Worm (Caenorhabditis elegans): ENCODE results near the gene scl-18.

scl-18 gene

DNA sequence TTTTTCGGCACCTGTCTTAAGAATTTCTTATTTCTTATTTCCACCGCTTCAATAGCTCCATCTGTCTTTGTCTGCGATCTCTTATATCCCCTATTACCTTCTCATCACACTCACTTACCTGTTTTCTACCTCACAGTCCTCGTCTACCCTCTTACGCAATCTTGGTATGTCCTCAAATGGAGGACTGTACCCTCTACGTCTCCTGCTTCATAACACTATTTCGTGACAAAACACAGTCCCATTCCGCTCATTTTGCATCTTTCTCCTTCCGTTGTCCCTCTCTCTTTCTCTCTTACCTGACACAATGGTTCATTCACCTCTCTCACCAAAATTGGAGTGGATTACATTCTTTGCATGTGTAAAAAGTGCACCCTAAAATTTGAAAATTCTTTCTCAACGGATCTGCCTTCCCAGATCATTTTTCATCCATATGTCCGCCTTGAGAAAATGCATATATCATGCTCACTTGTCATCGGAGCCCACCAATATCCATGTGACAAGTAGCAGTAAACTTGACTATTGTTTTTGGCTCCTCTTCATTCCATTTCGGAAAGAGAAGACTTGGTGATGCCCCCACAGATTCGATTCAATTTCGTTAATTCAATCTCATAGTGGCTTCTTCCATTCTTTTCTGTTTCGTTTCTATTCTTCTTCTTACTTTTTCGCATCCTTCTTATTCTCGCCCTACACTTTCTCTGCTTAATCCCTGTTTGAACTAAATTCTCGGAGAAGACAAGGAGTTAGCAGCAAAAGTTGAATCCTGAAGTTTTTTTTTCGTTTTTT, 36.9 kb downstream of the scl-18 start:
- TF ChIP-seq hmg-1.2 (GFP tag; IDR thresholded peaks at IDR 0.05) (peak; percentile 22; the same call in 1 of the 2 replicates), snpc-1.3 (tag; optimal IDR thresholded peaks at IDR 0.05; ENCODE audit: insufficient read depth) (no peak)

DNA sequence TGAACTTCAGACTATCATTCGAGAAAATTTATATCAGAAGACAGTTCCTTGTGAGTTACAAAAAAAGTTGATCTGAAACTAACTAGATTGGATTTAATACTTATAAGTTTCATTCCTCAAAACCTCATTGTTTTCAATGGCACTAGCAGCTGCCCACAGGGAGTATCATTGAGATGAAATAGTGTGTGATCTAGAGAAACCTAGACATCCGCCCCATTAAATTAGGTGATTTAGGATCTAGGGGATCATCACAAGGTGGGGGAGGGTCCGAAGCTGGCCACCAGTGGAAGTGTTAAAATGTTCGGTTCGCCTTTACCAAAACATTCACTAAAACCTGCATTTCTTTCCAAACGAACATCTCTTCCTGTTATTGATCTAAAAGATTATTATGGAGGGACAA, 37.8 kb downstream of the scl-18 start:
- TF ChIP-seq hrde-1 (tag; optimal IDR thresholded peaks at IDR 0.05; ENCODE audit: borderline replicate concordance) = no peak
- TF ChIP-seq lin-40 (tag; optimal IDR thresholded peaks at IDR 0.05) = no peak
- TF ChIP-seq mel-28 (tag; optimal IDR thresholded peaks at IDR 0.05; ENCODE audit: borderline replicate concordance) = no peak
- TF ChIP-seq nfya-1 (tag; optimal IDR thresholded peaks at IDR 0.05; ENCODE audit: borderline replicate concordance, insufficient read depth) = no peak
- TF ChIP-seq ceh-79 (tag; optimal IDR thresholded peaks at IDR 0.05) = no peak
- TF ChIP-seq athp-1 (tag; optimal IDR thresholded peaks at IDR 0.05) = no peak
- no peak for TF ChIP-seq aptf-2 (GFP tag; conservative IDR thresholded peaks at IDR 0.05)
- TF ChIP-seq hmg-1.2 (GFP tag; IDR thresholded peaks at IDR 0.05) = no peak
- TF ChIP-seq cebp-1 (GFP tag; IDR thresholded peaks at IDR 0.05) = no peak
- TF ChIP-seq cebp-1 (tag; optimal IDR thresholded peaks at IDR 0.05) = no peak
- no peak for TF ChIP-seq ztf-18 (tag; optimal IDR thresholded peaks at IDR 0.05)
- no peak for TF ChIP-seq akir-1 (GFP tag; optimal IDR thresholded peaks at IDR 0.05)
- no peak for TF ChIP-seq him-1 (tag; optimal IDR thresholded peaks at IDR 0.05)
- TF ChIP-seq ztf-22 (GFP tag; optimal IDR thresholded peaks at IDR 0.05) = no peak

DNA sequence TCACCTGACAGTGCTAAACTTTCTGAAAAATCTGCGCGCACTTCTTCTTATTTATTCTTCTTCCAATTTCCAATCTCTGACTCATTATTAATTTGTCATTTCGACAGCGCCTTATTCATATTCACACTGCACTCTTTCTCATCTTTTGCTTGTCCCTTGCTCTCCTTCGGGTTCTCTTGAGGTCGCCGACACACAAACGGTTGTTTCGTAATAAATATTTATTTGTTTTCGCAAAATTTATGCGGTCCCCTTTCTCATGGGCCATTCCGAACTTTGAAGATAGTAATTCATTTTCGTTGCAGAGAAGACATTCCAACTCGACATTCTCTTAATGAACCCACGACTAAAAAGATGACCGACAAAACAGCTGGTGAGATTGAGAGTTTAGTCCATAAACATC, 39.5 kb downstream of the scl-18 start, which contains the start of gene magi-1:
Gene magi-1, plus strand, starts transcription at position 301 of the 400 bp plus-strand sequence.
- TF ChIP-seq hlh-12 (tag; optimal IDR thresholded peaks at IDR 0.05) (no peak), ztf-22 (GFP tag; optimal IDR thresholded peaks at IDR 0.05) (no peak), hmg-20 (GFP tag; IDR thresholded peaks at IDR 0.05) (no peak), sptf-2 (GFP tag; optimal IDR thresholded peaks at IDR 0.05) (no peak), sdz-38 (tag; optimal IDR thresholded peaks at IDR 0.05) (no peak), cebp-1 (GFP tag; IDR thresholded peaks at IDR 0.05) (no peak), cebp-1 (tag; optimal IDR thresholded peaks at IDR 0.05) (no peak), snpc-4 (GFP tag; optimal IDR thresholded peaks at IDR 0.05) (no peak), snpc-4 (tag; optimal IDR thresholded peaks at IDR 0.05) (no peak), snpc-1.1 (tag; optimal IDR thresholded peaks at IDR 0.05; ENCODE audit: insufficient read depth) (no peak), ztf-26 (tag; optimal IDR thresholded peaks at IDR 0.05) (no peak), mcd-1 (GFP tag; IDR thresholded peaks at IDR 0.05) (no peak), him-1 (tag; optimal IDR thresholded peaks at IDR 0.05) (no peak), Y95B8A.8 (GFP tag; IDR thresholded peaks at IDR 0.05) (no peak)

DNA sequence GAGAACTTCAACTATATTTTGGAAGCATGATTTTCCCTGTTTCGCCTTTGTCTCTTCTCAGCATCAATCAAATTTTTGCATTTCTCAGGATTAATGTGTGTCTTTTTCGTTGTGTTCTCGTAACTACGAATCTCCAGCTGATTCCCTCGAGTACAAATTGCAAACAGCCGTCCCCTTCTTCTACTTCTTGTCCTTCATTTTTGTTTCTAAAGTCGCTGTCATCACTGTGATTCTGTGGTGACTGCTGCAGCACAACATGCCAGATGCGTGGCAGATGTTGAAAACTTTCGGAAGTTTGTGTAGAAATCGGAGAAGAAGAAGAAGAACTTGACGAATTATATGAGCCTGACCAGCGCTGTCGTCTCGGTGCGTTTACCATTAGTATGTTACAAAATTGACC, 40.9 kb downstream of the scl-18 start:
- no peak for TF ChIP-seq snpc-3.4 (tag; optimal IDR thresholded peaks at IDR 0.05)
- TF ChIP-seq lsl-1 (GFP tag; optimal IDR thresholded peaks at IDR 0.05) = no peak
- no peak for TF ChIP-seq ceh-100 (GFP tag; IDR thresholded peaks at IDR 0.05)
- TF ChIP-seq lin-54 (GFP tag; optimal IDR thresholded peaks at IDR 0.05) = no peak
- TF ChIP-seq sdz-38 (tag; optimal IDR thresholded peaks at IDR 0.05) = no peak
- TF ChIP-seq nhr-80 (tag; optimal IDR thresholded peaks at IDR 0.05) = no peak
- TF ChIP-seq ztf-6 (GFP tag; IDR thresholded peaks at IDR 0.05) = no peak
- no peak for TF ChIP-seq hmg-20 (GFP tag; IDR thresholded peaks at IDR 0.05)
- no peak for TF ChIP-seq ama-1 (optimal IDR thresholded peaks at IDR 0.05)
- TF ChIP-seq ama-1 (GFP tag; optimal IDR thresholded peaks at IDR 0.05) = no peak
- no peak for TF ChIP-seq xnd-1 (tag; optimal IDR thresholded peaks at IDR 0.05)
- no peak for TF ChIP-seq K11D2.4 (GFP tag; IDR thresholded peaks at IDR 0.05)
- TF ChIP-seq ztf-28 (GFP tag; IDR thresholded peaks at IDR 0.05) = no peak
- no peak for TF ChIP-seq somi-1 (GFP tag; optimal IDR thresholded peaks at IDR 0.05)
- no peak for TF ChIP-seq die-1 (tag; optimal IDR thresholded peaks at IDR 0.05)
- TF ChIP-seq nhr-27 (tag; optimal IDR thresholded peaks at IDR 0.05) = no peak
- TF ChIP-seq F52B5.7 (tag; optimal IDR thresholded peaks at IDR 0.05) = no peak

All from whole organism, young adult.